Fruit fly (Drosophila melanogaster) whole organism, embryonic: ENCODE measurements around the gene CG7320.

Source experiments
- Ada2b ChIP-seq: fragments of 200-800 bp; sonication (Bioruptor generic); IDR thresholded peaks from 2 replicates; pipeline ENCODE4 v1.3.6; 2022; ENCODE audit warnings: missing biosample characterization, missing genetic modification characterization
- Bgb ChIP-seq: fragments of 200-800 bp; sonication (Bioruptor generic); IDR thresholded peaks from 2 replicates; pipeline ENCODE4 v1.3.6; 2022; ENCODE audit warnings: missing biosample characterization, missing genetic modification characterization; ENCODE audit not compliant: partially characterized antibody
- CG1233 ChIP-seq: fragments of 200-800 bp; sonication (Bioruptor generic); optimal IDR thresholded peaks from 4 replicates; lab custom pipeline; 2018; ENCODE audit warnings: missing biosample characterization, mild to moderate bottlenecking, missing genetic modification characterization
- CG1603 ChIP-seq: fragments of 200-800 bp; sonication (Bioruptor generic); optimal IDR thresholded peaks from 2 replicates; lab custom pipeline; 2019; ENCODE audit warnings: missing biosample characterization, mild to moderate bottlenecking, missing genetic modification characterization, moderate library complexity
- CG16779 ChIP-seq: fragments of 200-800 bp; sonication (Bioruptor generic); IDR thresholded peaks from 2 replicates; pipeline ENCODE4 v1.3.6; 2022; ENCODE audit warnings: missing biosample characterization, missing genetic modification characterization
- CG17802 ChIP-seq: fragments of 200-800 bp; sonication (Bioruptor generic); optimal IDR thresholded peaks from 2 replicates; lab custom pipeline; 2018; ENCODE audit warnings: missing biosample characterization, mild to moderate bottlenecking, missing genetic modification characterization, moderate library complexity
- CG17829 ChIP-seq: fragments of 200-800 bp; optimal IDR thresholded peaks from 2 replicates; lab custom pipeline; 2019; ENCODE audit warnings: missing biosample characterization, mild to moderate bottlenecking, missing genetic modification characterization, moderate library complexity
- CG18764 ChIP-seq: fragments of 200-800 bp; sonication (Bioruptor generic); optimal IDR thresholded peaks from 3 replicates; lab custom pipeline; 2016; ENCODE audit warnings: missing biosample characterization, missing genetic modification characterization
- CG2116 ChIP-seq: fragments of 200-800 bp; sonication (Bioruptor generic); optimal IDR thresholded peaks from 3 replicates; lab custom pipeline; 2018; ENCODE audit warnings: missing biosample characterization, mild to moderate bottlenecking, missing genetic modification characterization
- CG2202 ChIP-seq: fragments of 200-800 bp; sonication (Bioruptor generic); optimal IDR thresholded peaks from 2 replicates; lab custom pipeline; 2018; ENCODE audit warnings: missing biosample characterization, mild to moderate bottlenecking, missing genetic modification characterization
- CG30403 ChIP-seq: fragments of 200-800 bp; sonication (Bioruptor generic); optimal IDR thresholded peaks from 3 replicates; lab custom pipeline; 2016; ENCODE audit warnings: missing biosample characterization, missing genetic modification characterization
- CG42726 ChIP-seq: fragments of 200-800 bp; sonication (Bioruptor generic); IDR thresholded peaks from 2 replicates; pipeline ENCODE4 v1.3.6; 2022; ENCODE audit warnings: missing biosample characterization, missing genetic modification characterization; ENCODE audit not compliant: partially characterized antibody
- CG4404 ChIP-seq: fragments of 200-800 bp; sonication (Bioruptor generic); IDR thresholded peaks from 2 replicates; pipeline ENCODE4 v1.3.6; 2022; ENCODE audit warnings: missing biosample characterization, missing genetic modification characterization
- CG5953 ChIP-seq: fragments of 200-800 bp; sonication (Bioruptor generic); IDR thresholded peaks from 2 replicates; pipeline ENCODE4 v1.3.6; 2022; ENCODE audit warnings: missing biosample characterization, missing genetic modification characterization
- CG6765 ChIP-seq: fragments of 200-800 bp; sonication (Bioruptor generic); optimal IDR thresholded peaks from 3 replicates; lab custom pipeline; 2017; ENCODE audit warnings: missing biosample characterization, mild to moderate bottlenecking, missing genetic modification characterization
- CG8290 ChIP-seq, 3 experiments: fragments of 200-800 bp; sonication (Bioruptor generic); optimal IDR thresholded peaks; 2 replicates each; lab custom pipeline; 2016 to 2019; ENCODE audit warnings: missing biosample characterization in 3 of 3, missing genetic modification characterization in 3 of 3, mild to moderate bottlenecking in 2 of 3, moderate library complexity in 1 of 3
- CG8765 ChIP-seq: fragments of 200-800 bp; sonication (Bioruptor generic); IDR thresholded peaks from 2 replicates; pipeline ENCODE4 v1.3.6; 2022; ENCODE audit warnings: missing biosample characterization, missing genetic modification characterization
- CTCF ChIP-seq: fragments of 200-800 bp; sonication (Bioruptor generic); optimal IDR thresholded peaks from 2 replicates; lab custom pipeline; 2017; ENCODE audit warnings: missing biosample characterization, mild to moderate bottlenecking, missing genetic modification characterization, moderate library complexity
- CoRest ChIP-seq: fragments of 200-800 bp; sonication (Bioruptor generic); optimal IDR thresholded peaks from 3 replicates; lab custom pipeline; 2018; ENCODE audit warnings: missing biosample characterization, mild to moderate bottlenecking, missing genetic modification characterization, moderate library complexity
- Dip2 ChIP-seq: fragments of 200-800 bp; sonication (Bioruptor generic); IDR thresholded peaks from 2 replicates; pipeline ENCODE4 v1.3.6; 2022; ENCODE audit warnings: missing biosample characterization, missing genetic modification characterization
- ERR ChIP-seq: fragments of 200-800 bp; sonication (Bioruptor generic); optimal IDR thresholded peaks from 2 replicates; lab custom pipeline; 2016; ENCODE audit warnings: missing biosample characterization, missing genetic modification characterization
- Ets97D ChIP-seq: fragments of 200-800 bp; sonication (Bioruptor generic); optimal IDR thresholded peaks from 3 replicates; lab custom pipeline; 2016; ENCODE audit warnings: missing biosample characterization, missing genetic modification characterization
- HLH3B ChIP-seq: fragments of 200-800 bp; sonication (Bioruptor generic); IDR thresholded peaks from 2 replicates; pipeline ENCODE4 v1.3.6; 2022; ENCODE audit warnings: missing biosample characterization, missing genetic modification characterization
- HLH4C ChIP-seq: fragments of 200-800 bp; sonication (Bioruptor generic); IDR thresholded peaks from 3 replicates; pipeline ENCODE4 v1.3.6; 2022; ENCODE audit warnings: missing biosample characterization, missing genetic modification characterization; ENCODE audit not compliant: partially characterized antibody
- Opbp ChIP-seq: fragments of 200-800 bp; sonication (Bioruptor generic); IDR thresholded peaks from 3 replicates; pipeline ENCODE4 v1.3.6; 2022; ENCODE audit warnings: missing biosample characterization, missing genetic modification characterization; ENCODE audit not compliant: partially characterized antibody
- Optix ChIP-seq: fragments of 200-800 bp; sonication (Bioruptor generic); IDR thresholded peaks from 3 replicates; pipeline ENCODE4 v1.3.6; 2022; ENCODE audit warnings: missing biosample characterization, missing genetic modification characterization
- Side ChIP-seq: fragments of 200-800 bp; sonication (Bioruptor generic); optimal IDR thresholded peaks from 2 replicates; lab custom pipeline; 2016; ENCODE audit warnings: missing biosample characterization, missing genetic modification characterization
- Taf1 ChIP-seq: fragments of 200-800 bp; sonication (Bioruptor generic); IDR thresholded peaks from 2 replicates; pipeline ENCODE4 v1.3.6; 2022; ENCODE audit warnings: missing biosample characterization, missing genetic modification characterization
- ara ChIP-seq: fragments of 200-800 bp; sonication (Bioruptor generic); IDR thresholded peaks from 2 replicates; pipeline ENCODE4 v1.3.6; 2022; ENCODE audit warnings: missing biosample characterization, missing genetic modification characterization
- ase ChIP-seq: fragments of 200-800 bp; sonication (Bioruptor generic); IDR thresholded peaks from 3 replicates; pipeline ENCODE4 v1.3.6; 2022; ENCODE audit warnings: missing biosample characterization, missing genetic modification characterization
- chif ChIP-seq, 2 experiments: fragments of 200-800 bp; sonication (Bioruptor generic); optimal IDR thresholded peaks; 3 replicates each; lab custom pipeline; 2016; ENCODE audit warnings: missing biosample characterization in 2 of 2, missing genetic modification characterization in 2 of 2
- crp ChIP-seq, 2 experiments: fragments of 200-800 bp; sonication (Bioruptor generic); optimal IDR thresholded peaks; 2 replicates in 1 of 2; 3 replicates in 1 of 2; lab custom pipeline; 2017; ENCODE audit warnings: missing biosample characterization in 2 of 2, missing genetic modification characterization in 2 of 2, mild to moderate bottlenecking in 1 of 2, moderate library complexity in 1 of 2
- fd64A ChIP-seq: fragments of 200-800 bp; sonication (Bioruptor generic); optimal IDR thresholded peaks from 3 replicates; lab custom pipeline; 2018; ENCODE audit warnings: missing biosample characterization, mild to moderate bottlenecking, missing genetic modification characterization
- ham ChIP-seq: fragments of 200-800 bp; sonication (Bioruptor generic); IDR thresholded peaks from 2 replicates; pipeline ENCODE4 v1.3.6; 2022; ENCODE audit warnings: missing biosample characterization, missing genetic modification characterization
- hbn ChIP-seq: fragments of 200-800 bp; sonication (Bioruptor generic); IDR thresholded peaks from 2 replicates; pipeline ENCODE4 v1.3.6; 2022; ENCODE audit warnings: missing biosample characterization, missing genetic modification characterization; ENCODE audit not compliant: partially characterized antibody
- jing ChIP-seq: fragments of 200-800 bp; sonication (Bioruptor generic); optimal IDR thresholded peaks from 2 replicates; lab custom pipeline; 2018; ENCODE audit warnings: missing biosample characterization, mild to moderate bottlenecking, missing genetic modification characterization
- kah ChIP-seq: fragments of 200-800 bp; sonication (Bioruptor generic); optimal IDR thresholded peaks from 2 replicates; lab custom pipeline; 2018; ENCODE audit warnings: missing biosample characterization, mild to moderate bottlenecking, missing genetic modification characterization
- kni ChIP-seq: fragments of 200-800 bp; sonication (Bioruptor generic); optimal IDR thresholded peaks from 3 replicates; lab custom pipeline; 2017; ENCODE audit warnings: mild to moderate bottlenecking, missing biosample characterization, missing genetic modification reagents, missing genetic modification characterization
- nom ChIP-seq: fragments of 200-800 bp; sonication (Bioruptor generic); optimal IDR thresholded peaks from 2 replicates; lab custom pipeline; 2017; ENCODE audit warnings: missing biosample characterization, missing genetic modification characterization, mild to moderate bottlenecking, moderate library complexity, missing genetic modification reagents
- phol ChIP-seq: fragments of 200-800 bp; sonication (Bioruptor generic); optimal IDR thresholded peaks from 3 replicates; lab custom pipeline; 2018; ENCODE audit warnings: missing biosample characterization, mild to moderate bottlenecking, missing genetic modification characterization, moderate library complexity
- psq ChIP-seq: fragments of 200-800 bp; sonication (Bioruptor generic); optimal IDR thresholded peaks from 2 replicates; lab custom pipeline; 2017; ENCODE audit warnings: missing biosample characterization, missing genetic modification characterization
- scrt ChIP-seq: fragments of 200-800 bp; sonication (Bioruptor generic); optimal IDR thresholded peaks from 2 replicates; lab custom pipeline; 2018; ENCODE audit warnings: missing biosample characterization, mild to moderate bottlenecking, missing genetic modification characterization, moderate library complexity
- shn ChIP-seq: fragments of 200-800 bp; sonication (Bioruptor generic); optimal IDR thresholded peaks from 3 replicates; lab custom pipeline; 2016; ENCODE audit warnings: missing biosample characterization, missing genetic modification characterization
- stc ChIP-seq: fragments of 200-800 bp; sonication (Bioruptor generic); IDR thresholded peaks from 2 replicates; pipeline ENCODE4 v1.3.6; 2022; ENCODE audit warnings: missing biosample characterization, missing genetic modification characterization
- ttk ChIP-seq: fragments of 200-800 bp; sonication (Bioruptor generic); IDR thresholded peaks from 2 replicates; pipeline ENCODE4 v2.1.2; 2022; ENCODE audit warnings: missing biosample characterization, missing genetic modification characterization
- tup ChIP-seq: fragments of 200-800 bp; sonication (Bioruptor generic); optimal IDR thresholded peaks from 2 replicates; lab custom pipeline; 2016; ENCODE audit warnings: missing biosample characterization, mild to moderate bottlenecking, missing genetic modification characterization, moderate library complexity
- usp ChIP-seq: fragments of >200 bp; optimal IDR thresholded peaks from 2 replicates; lab custom pipeline; 2017; ENCODE audit warnings: missing biosample characterization, missing genetic modification characterization
- vnd ChIP-seq: fragments of 200-800 bp; sonication (Bioruptor generic); IDR thresholded peaks from 3 replicates; pipeline ENCODE4 v1.3.6; 2022; ENCODE audit warnings: missing biosample characterization, missing genetic modification characterization; ENCODE audit not compliant: partially characterized antibody
- yki ChIP-seq: fragments of >200 bp; optimal IDR thresholded peaks from 3 replicates; lab custom pipeline; 2018

The CG7320 gene

DNA sequence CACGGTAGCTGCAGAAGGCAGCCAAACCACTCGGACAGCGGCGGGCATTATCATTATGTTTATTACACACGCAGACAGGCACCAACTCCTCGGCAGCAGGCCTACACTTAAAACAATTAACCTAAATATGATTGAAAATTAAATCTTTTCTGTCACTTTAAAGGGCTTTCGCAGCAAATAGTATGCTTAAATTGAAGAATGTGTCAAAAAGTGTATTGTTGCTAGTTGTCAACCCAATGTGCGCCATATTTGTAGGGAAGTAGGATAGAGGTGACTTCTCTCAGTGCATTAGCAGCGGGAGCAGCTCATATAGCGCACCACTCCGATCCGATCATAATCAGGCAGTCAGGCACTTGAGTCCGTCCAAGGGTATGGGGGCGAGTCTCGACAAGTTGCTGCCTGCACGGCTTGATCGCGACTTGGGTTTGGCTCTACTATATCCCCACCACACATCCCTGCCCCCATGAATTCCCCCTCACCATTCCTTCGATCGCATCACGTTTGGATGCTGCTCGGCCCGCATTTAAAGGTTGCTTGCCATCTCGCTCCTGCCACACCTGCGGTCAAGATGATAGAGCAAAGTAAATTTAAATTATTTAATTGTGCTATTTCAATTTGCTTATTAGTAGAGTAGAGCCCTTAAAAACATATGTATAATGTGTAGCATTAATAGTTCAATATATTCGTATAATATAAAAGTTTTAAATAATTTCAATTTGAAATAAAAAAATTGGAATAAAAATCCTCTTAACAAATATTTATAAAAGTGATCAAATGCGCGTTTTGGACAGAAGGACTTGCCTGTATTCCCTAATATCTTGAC is 34.7 kb downstream of the CG7320 start (continued):
- no peak for TF ChIP-seq vnd (GFP tag; lab: Robert Waterston, UW)
- peak; percentile 6 for TF ChIP-seq yki (lab: Kevin White, UChicago)
- TF ChIP-seq jing: peak; percentile 91
- TF ChIP-seq CG8290 (GFP tag; optimal IDR thresholded peaks at IDR 0.05; lab: Kevin White, UChicago): peak; percentile 92
- TF ChIP-seq CG8290 (tag; optimal IDR thresholded peaks at IDR 0.05; lab: Kevin White, UChicago): peak; percentile 4 to 91
- TF ChIP-seq Dip2 (GFP tag; lab: Robert Waterston, UW): no peak
- TF ChIP-seq shn (GFP tag; lab: Kevin White, UChicago): peak; percentile 88
- peak; percentile 90 for TF ChIP-seq CG17829 (tag; lab: Kevin White, UChicago)
- peak; percentile 36 for TF ChIP-seq CG2116
- peak; percentile 85 for TF ChIP-seq tup
- TF ChIP-seq CG42726: no peak
- TF ChIP-seq CG5953: peak; percentile 79
- peak; percentile 95 for TF ChIP-seq Optix (GFP tag; lab: Robert Waterston, UW)
- TF ChIP-seq chif (GFP tag; optimal IDR thresholded peaks at IDR 0.05; lab: Kevin White, UChicago): peak; percentile 91 to 97
- TF ChIP-seq stc (GFP tag; lab: Robert Waterston, UW): peak; percentile 70
- TF ChIP-seq ttk (GFP tag; lab: Robert Waterston, UW): peak; percentile 61
- TF ChIP-seq CG6765 (GFP tag; lab: Kevin White, UChicago): no peak
- peak; percentile 98 for TF ChIP-seq CG1603
- peak; percentile 84 for TF ChIP-seq CG17802 (tag; lab: Kevin White, UChicago)
- TF ChIP-seq Ets97D (GFP tag; lab: Kevin White, UChicago): peak; percentile 66
- TF ChIP-seq CoRest (tag; lab: Kevin White, UChicago): peak; percentile 90
- peak; percentile 35 for TF ChIP-seq scrt (GFP tag; lab: Kevin White, UChicago)
- peak; percentile 86 for TF ChIP-seq Side (GFP tag; lab: Kevin White, UChicago)
- peak; percentile 94 for TF ChIP-seq CG2202 (tag; lab: Kevin White, UChicago)
- peak; percentile 69 for TF ChIP-seq kah (GFP tag; lab: Kevin White, UChicago)
- peak; percentile 17 for TF ChIP-seq psq (GFP tag; lab: Kevin White, UChicago)
- TF ChIP-seq nom (GFP tag; lab: Kevin White, UChicago): peak; percentile 92
- TF ChIP-seq CG1233 (GFP tag; lab: Kevin White, UChicago): peak; percentile 65
- TF ChIP-seq Opbp: no peak
- peak; percentile 79 for TF ChIP-seq Ada2b
- TF ChIP-seq ara (GFP tag; lab: Robert Waterston, UW): peak; percentile 96
- TF ChIP-seq ham: no peak
- TF ChIP-seq CG8765: peak; percentile 81; the same call in 1 of the 2 replicates
- peak; percentile 83 for TF ChIP-seq CG18764 (GFP tag; lab: Kevin White, UChicago)
- TF ChIP-seq CTCF: no peak
- TF ChIP-seq ERR (GFP tag; lab: Kevin White, UChicago): peak; percentile 36
- peak; percentile 84 for TF ChIP-seq CG4404
- no peak for TF ChIP-seq hbn (GFP tag; lab: Robert Waterston, UW)
- no peak for TF ChIP-seq Bgb
- no peak for TF ChIP-seq HLH4C (GFP tag; lab: Robert Waterston, UW)
- TF ChIP-seq crp (GFP tag; optimal IDR thresholded peaks at IDR 0.05; lab: Kevin White, UChicago): peak; percentile 10 to 42
- peak; percentile 66 for TF ChIP-seq fd64A (GFP tag; lab: Kevin White, UChicago)
- no peak for TF ChIP-seq Taf1 (GFP tag; lab: Robert Waterston, UW)
- no peak for TF ChIP-seq usp (GFP tag; lab: Kevin White, UChicago)
- peak; percentile 66; the same call in 2 of the 3 replicates for TF ChIP-seq ase
- TF ChIP-seq kni (GFP tag; lab: Kevin White, UChicago): peak; percentile 92
- peak; percentile 82 for TF ChIP-seq CG30403 (GFP tag; lab: Kevin White, UChicago)
- peak; percentile 90 for TF ChIP-seq phol (tag; lab: Kevin White, UChicago)
- peak; percentile 86 for TF ChIP-seq HLH3B
- no peak for TF ChIP-seq CG16779 (GFP tag; lab: Robert Waterston, UW)
